Fruit fly (Drosophila melanogaster): ENCODE data around the gene CG32295.
A peak's percentile ranks its signal among the peaks of the same experiment; 100 is the strongest.

CG32295 gene

dm6 chr3L:2480470-2480869 lies 46.3 kb downstream of the CG32295 start:
- no peak for TF ChIP-seq Rel (GFP tag; optimal IDR thresholded peaks at IDR 0.05)
- peak; percentile 91 for TF ChIP-seq Rel (tag; optimal IDR thresholded peaks at IDR 0.05)
- no peak for TF ChIP-seq woc (GFP tag; optimal IDR thresholded peaks at IDR 0.05)

dm6 chr3L:2479250-2479649 lies 47.5 kb downstream of the CG32295 start:
- TF ChIP-seq CrebA (GFP tag; optimal IDR thresholded peaks at IDR 0.05; ENCODE audit: borderline replicate concordance) (no peak), Mio (GFP tag; optimal IDR thresholded peaks at IDR 0.05) (no peak), Abd-B (GFP tag; optimal IDR thresholded peaks at IDR 0.05) (no peak), GATAd (GFP tag; optimal IDR thresholded peaks at IDR 0.05) (no peak), Dif (GFP tag; optimal IDR thresholded peaks at IDR 0.05; ENCODE audit: partially characterized antibody) (no peak), foxo (GFP tag; optimal IDR thresholded peaks at IDR 0.05) (peak in 1 of 2 experiments; percentile 78), woc (GFP tag; optimal IDR thresholded peaks at IDR 0.05) (peak; percentile 50), CG32264 (GFP tag; optimal IDR thresholded peaks at IDR 0.05) (no peak), psq (GFP tag; optimal IDR thresholded peaks at IDR 0.05) (peak; percentile 58), OdsH (GFP tag; optimal IDR thresholded peaks at IDR 0.05) (peak; percentile 73), Hr83 (GFP tag; optimal IDR thresholded peaks at IDR 0.05; ENCODE audit: poor library complexity, severe bottlenecking) (no peak), dmrt93B (GFP tag; optimal IDR thresholded peaks at IDR 0.05) (peak; percentile 58), CG9705 (GFP tag; optimal IDR thresholded peaks at IDR 0.05) (peak; percentile 37), tai (GFP tag; optimal IDR thresholded peaks at IDR 0.05) (no peak), N (GFP tag; optimal IDR thresholded peaks at IDR 0.05) (no peak), dl (GFP tag; optimal IDR thresholded peaks at IDR 0.05; ENCODE audit: insufficient read depth in 1 of 2, partially characterized antibody in 2 of 2) (no peak), rgr (GFP tag; optimal IDR thresholded peaks at IDR 0.05) (peak; percentile 55), pan (optimal IDR thresholded peaks at IDR 0.05) (no peak), h (GFP tag; optimal IDR thresholded peaks at IDR 0.05) (peak; percentile 83), jim (GFP tag; optimal IDR thresholded peaks at IDR 0.05) (no peak), usp (GFP tag; optimal IDR thresholded peaks at IDR 0.05) (no peak), HLH106 (tag; optimal IDR thresholded peaks at IDR 0.05) (peak; percentile 79), sv (GFP tag; optimal IDR thresholded peaks at IDR 0.05) (peak; percentile 30), dsf (GFP tag; optimal IDR thresholded peaks at IDR 0.05; ENCODE audit: borderline replicate concordance) (no peak), fru (GFP tag; optimal IDR thresholded peaks at IDR 0.05) (peak; percentile 77), Dfd (GFP tag; optimal IDR thresholded peaks at IDR 0.05) (no peak), sage (GFP tag; optimal IDR thresholded peaks at IDR 0.05) (no peak), Myc (optimal IDR thresholded peaks at IDR 0.05) (no peak), brk (GFP tag; optimal IDR thresholded peaks at IDR 0.05) (peak; percentile 20), Hr78 (GFP tag; optimal IDR thresholded peaks at IDR 0.05) (no peak), Sp1 (GFP tag; optimal IDR thresholded peaks at IDR 0.05) (peak; percentile 63), Rel (GFP tag; optimal IDR thresholded peaks at IDR 0.05) (no peak), Rel (tag; optimal IDR thresholded peaks at IDR 0.05) (peak; percentile 19), br (GFP tag; optimal IDR thresholded peaks at IDR 0.05) (peak; percentile 70), Jra (GFP tag; optimal IDR thresholded peaks at IDR 0.05) (peak; percentile 42), ey (GFP tag; optimal IDR thresholded peaks at IDR 0.05) (peak; percentile 66), Hnf4 (GFP tag; optimal IDR thresholded peaks at IDR 0.05) (peak; percentile 49), Vsx2 (GFP tag; optimal IDR thresholded peaks at IDR 0.05; ENCODE audit: partially characterized antibody) (no peak), lola (GFP tag; optimal IDR thresholded peaks at IDR 0.05) (no peak)

dm6 chr3L:2478349-2478959 lies 48.3 kb downstream of the CG32295 start, which contains the start of gene Cyp4d20:
Gene Cyp4d20 (minus strand): TSS chr3L:2478448.
- TF ChIP-seq pan (optimal IDR thresholded peaks at IDR 0.05) (no peak), Hr83 (GFP tag; optimal IDR thresholded peaks at IDR 0.05; ENCODE audit: poor library complexity, severe bottlenecking) (no peak), sage (GFP tag; optimal IDR thresholded peaks at IDR 0.05) (no peak), dmrt93B (GFP tag; optimal IDR thresholded peaks at IDR 0.05) (no peak), CG9705 (GFP tag; optimal IDR thresholded peaks at IDR 0.05) (no peak), dsf (GFP tag; optimal IDR thresholded peaks at IDR 0.05; ENCODE audit: borderline replicate concordance) (no peak), GATAd (GFP tag; optimal IDR thresholded peaks at IDR 0.05) (no peak), psq (GFP tag; optimal IDR thresholded peaks at IDR 0.05) (no peak), br (GFP tag; optimal IDR thresholded peaks at IDR 0.05) (no peak), N (GFP tag; optimal IDR thresholded peaks at IDR 0.05) (no peak), Dfd (GFP tag; optimal IDR thresholded peaks at IDR 0.05) (no peak), Myc (optimal IDR thresholded peaks at IDR 0.05) (no peak)

All from whole organism, wandering third instar larva.